Fruit fly (Drosophila melanogaster): Measurements from ENCODE around the gene rpk.

Gene rpk

dm6 chr3R:4659934-4660353 lies 14.2 kb downstream of the rpk start:
- TF ChIP-seq Mio (GFP tag; optimal IDR thresholded peaks at IDR 0.05): no peak

dm6 chr3R:4661640-4662039 lies 15.9 kb downstream of the rpk start:
- no peak for TF ChIP-seq br (GFP tag; optimal IDR thresholded peaks at IDR 0.05)
- TF ChIP-seq pan (optimal IDR thresholded peaks at IDR 0.05): no peak
- TF ChIP-seq Hr78 (GFP tag; optimal IDR thresholded peaks at IDR 0.05): no peak
- no peak for TF ChIP-seq jim (GFP tag; optimal IDR thresholded peaks at IDR 0.05)

DNA sequence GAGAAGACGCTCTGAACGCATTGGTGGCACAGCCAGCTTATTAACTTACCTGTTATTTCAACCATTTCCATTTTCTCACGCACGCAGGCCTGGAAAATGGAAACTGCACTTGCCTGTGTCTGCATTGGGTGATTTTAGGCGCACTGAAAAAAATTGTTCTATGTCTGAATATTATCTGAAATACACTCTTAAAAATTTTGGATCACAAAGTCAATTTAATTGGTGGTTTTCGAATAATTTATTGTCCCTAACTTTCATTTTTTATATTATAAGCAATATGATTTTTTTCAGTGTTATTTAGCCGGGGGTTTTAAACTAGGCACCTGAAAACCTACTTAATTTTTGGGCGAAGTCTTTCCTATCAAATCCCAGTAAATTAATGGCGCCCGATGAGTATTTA lies 17.3 kb downstream of the rpk start:
- TF ChIP-seq dl (GFP tag; optimal IDR thresholded peaks at IDR 0.05; ENCODE audit: insufficient read depth in 1 of 2, partially characterized antibody in 2 of 2) (no peak), Abd-B (GFP tag; optimal IDR thresholded peaks at IDR 0.05) (no peak), Dfd (GFP tag; optimal IDR thresholded peaks at IDR 0.05) (no peak), tai (GFP tag; optimal IDR thresholded peaks at IDR 0.05) (no peak), lola (GFP tag; optimal IDR thresholded peaks at IDR 0.05) (no peak), Dif (GFP tag; optimal IDR thresholded peaks at IDR 0.05; ENCODE audit: partially characterized antibody) (no peak), N (GFP tag; optimal IDR thresholded peaks at IDR 0.05) (no peak), Hr78 (GFP tag; optimal IDR thresholded peaks at IDR 0.05) (no peak), jim (GFP tag; optimal IDR thresholded peaks at IDR 0.05) (no peak), dsf (GFP tag; optimal IDR thresholded peaks at IDR 0.05; ENCODE audit: borderline replicate concordance) (no peak), sage (GFP tag; optimal IDR thresholded peaks at IDR 0.05) (no peak), br (GFP tag; optimal IDR thresholded peaks at IDR 0.05) (no peak), pan (optimal IDR thresholded peaks at IDR 0.05) (no peak), CrebA (GFP tag; optimal IDR thresholded peaks at IDR 0.05; ENCODE audit: borderline replicate concordance) (no peak), HLH106 (tag; optimal IDR thresholded peaks at IDR 0.05) (no peak), usp (GFP tag; optimal IDR thresholded peaks at IDR 0.05) (no peak), ey (GFP tag; optimal IDR thresholded peaks at IDR 0.05) (peak; percentile 8), Jra (GFP tag; optimal IDR thresholded peaks at IDR 0.05) (no peak), Hr83 (GFP tag; optimal IDR thresholded peaks at IDR 0.05; ENCODE audit: poor library complexity, severe bottlenecking) (no peak), CG32264 (GFP tag; optimal IDR thresholded peaks at IDR 0.05) (no peak), Rel (GFP tag; optimal IDR thresholded peaks at IDR 0.05) (no peak), Rel (tag; optimal IDR thresholded peaks at IDR 0.05) (no peak), fru (GFP tag; optimal IDR thresholded peaks at IDR 0.05) (peak; percentile 27), woc (GFP tag; optimal IDR thresholded peaks at IDR 0.05) (no peak), brk (GFP tag; optimal IDR thresholded peaks at IDR 0.05) (no peak), foxo (GFP tag; optimal IDR thresholded peaks at IDR 0.05) (peak in 1 of 2 experiments; percentile 20), h (GFP tag; optimal IDR thresholded peaks at IDR 0.05) (peak; percentile 9), Mio (GFP tag; optimal IDR thresholded peaks at IDR 0.05) (no peak), sv (GFP tag; optimal IDR thresholded peaks at IDR 0.05) (peak; percentile 49), OdsH (GFP tag; optimal IDR thresholded peaks at IDR 0.05) (no peak), Hnf4 (GFP tag; optimal IDR thresholded peaks at IDR 0.05) (peak; percentile 25)

DNA sequence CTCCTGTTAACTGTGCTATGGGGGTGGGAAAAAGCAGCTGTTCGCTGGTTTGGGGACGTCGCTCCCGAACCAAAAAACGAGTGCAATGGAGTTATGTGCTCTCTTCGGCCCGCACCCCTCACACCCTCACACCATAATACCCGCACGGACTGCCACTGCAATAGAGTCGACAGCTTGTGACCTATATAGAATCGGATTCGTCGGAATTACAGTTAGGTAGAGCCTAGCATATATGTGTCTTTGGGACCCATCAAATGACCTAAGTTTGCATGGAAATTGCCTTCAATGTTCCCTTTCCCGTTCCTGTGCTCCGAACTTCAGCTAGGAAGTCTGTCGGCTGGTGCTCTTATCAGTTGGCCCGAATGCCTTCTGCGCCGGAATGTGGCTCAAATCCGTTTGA lies 18.4 kb downstream of the rpk start:
- TF ChIP-seq woc (GFP tag; optimal IDR thresholded peaks at IDR 0.05): no peak
- no peak for TF ChIP-seq foxo (GFP tag; optimal IDR thresholded peaks at IDR 0.05)
- TF ChIP-seq N (GFP tag; optimal IDR thresholded peaks at IDR 0.05): no peak
- TF ChIP-seq psq (GFP tag; optimal IDR thresholded peaks at IDR 0.05): no peak
- no peak for TF ChIP-seq GATAd (GFP tag; optimal IDR thresholded peaks at IDR 0.05)
- no peak for TF ChIP-seq br (GFP tag; optimal IDR thresholded peaks at IDR 0.05)
- no peak for TF ChIP-seq pan (optimal IDR thresholded peaks at IDR 0.05)
- TF ChIP-seq CG9705 (GFP tag; optimal IDR thresholded peaks at IDR 0.05): no peak

DNA sequence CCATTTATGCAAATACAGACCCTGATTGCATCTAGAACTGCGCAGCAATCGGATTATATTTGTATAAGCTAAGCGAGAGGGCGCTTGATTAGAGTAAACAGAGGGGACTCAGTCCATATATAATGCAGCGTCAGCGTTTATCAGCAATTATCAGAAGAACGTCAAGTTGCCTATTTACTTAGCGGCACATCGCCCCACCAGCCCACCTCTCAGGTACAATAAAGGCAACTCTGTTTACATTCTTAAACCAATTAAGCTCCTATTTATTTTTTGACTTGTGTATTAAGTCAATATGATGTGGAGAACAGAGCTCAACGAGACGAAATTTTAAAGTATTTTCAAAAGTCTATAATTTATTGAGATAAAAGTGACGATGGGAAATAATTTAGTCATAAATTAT lies 19.2 kb downstream of the rpk start:
- TF ChIP-seq h (GFP tag; optimal IDR thresholded peaks at IDR 0.05): peak; percentile 98
- peak; percentile 95 for TF ChIP-seq CG32264 (GFP tag; optimal IDR thresholded peaks at IDR 0.05)
- no peak for TF ChIP-seq lola (GFP tag; optimal IDR thresholded peaks at IDR 0.05)
- peak; percentile 96 for TF ChIP-seq Sp1 (GFP tag; optimal IDR thresholded peaks at IDR 0.05)
- peak; percentile 88 for TF ChIP-seq HLH106 (tag; optimal IDR thresholded peaks at IDR 0.05)
- TF ChIP-seq Dfd (GFP tag; optimal IDR thresholded peaks at IDR 0.05): no peak
- TF ChIP-seq dl (GFP tag; optimal IDR thresholded peaks at IDR 0.05; ENCODE audit: insufficient read depth in 1 of 2, partially characterized antibody in 2 of 2): no peak
- peak; percentile 99 for TF ChIP-seq Hnf4 (GFP tag; optimal IDR thresholded peaks at IDR 0.05)
- TF ChIP-seq CrebA (GFP tag; optimal IDR thresholded peaks at IDR 0.05; ENCODE audit: borderline replicate concordance): peak; percentile 85
- TF ChIP-seq dmrt93B (GFP tag; optimal IDR thresholded peaks at IDR 0.05): peak; percentile 92
- TF ChIP-seq Dif (GFP tag; optimal IDR thresholded peaks at IDR 0.05; ENCODE audit: partially characterized antibody): no peak
- no peak for TF ChIP-seq Abd-B (GFP tag; optimal IDR thresholded peaks at IDR 0.05)
- TF ChIP-seq fru (GFP tag; optimal IDR thresholded peaks at IDR 0.05): peak; percentile 96
- TF ChIP-seq Jra (GFP tag; optimal IDR thresholded peaks at IDR 0.05): peak; percentile 98
- TF ChIP-seq OdsH (GFP tag; optimal IDR thresholded peaks at IDR 0.05): peak; percentile 98
- TF ChIP-seq Vsx2 (GFP tag; optimal IDR thresholded peaks at IDR 0.05; ENCODE audit: partially characterized antibody): no peak
- TF ChIP-seq usp (GFP tag; optimal IDR thresholded peaks at IDR 0.05): no peak
- TF ChIP-seq N (GFP tag; optimal IDR thresholded peaks at IDR 0.05): no peak
- TF ChIP-seq br (GFP tag; optimal IDR thresholded peaks at IDR 0.05): peak; percentile 98
- TF ChIP-seq rgr (GFP tag; optimal IDR thresholded peaks at IDR 0.05): peak; percentile 99
- TF ChIP-seq Mio (GFP tag; optimal IDR thresholded peaks at IDR 0.05): peak; percentile 89
- TF ChIP-seq psq (GFP tag; optimal IDR thresholded peaks at IDR 0.05): peak; percentile 93
- no peak for TF ChIP-seq sv (GFP tag; optimal IDR thresholded peaks at IDR 0.05)
- TF ChIP-seq ey (GFP tag; optimal IDR thresholded peaks at IDR 0.05): peak; percentile 91
- peak; percentile 94 for TF ChIP-seq sage (GFP tag; optimal IDR thresholded peaks at IDR 0.05)
- TF ChIP-seq Hr83 (GFP tag; optimal IDR thresholded peaks at IDR 0.05; ENCODE audit: poor library complexity, severe bottlenecking): peak; percentile 99
- peak; percentile 96 for TF ChIP-seq jim (GFP tag; optimal IDR thresholded peaks at IDR 0.05)
- peak; percentile 95 for TF ChIP-seq GATAd (GFP tag; optimal IDR thresholded peaks at IDR 0.05)
- TF ChIP-seq CG9705 (GFP tag; optimal IDR thresholded peaks at IDR 0.05): peak; percentile 93

Measured in whole organism, wandering third instar larva.